Worm (Caenorhabditis elegans): Measurements from ENCODE around the gene Y43C5A.4.

DNA sequence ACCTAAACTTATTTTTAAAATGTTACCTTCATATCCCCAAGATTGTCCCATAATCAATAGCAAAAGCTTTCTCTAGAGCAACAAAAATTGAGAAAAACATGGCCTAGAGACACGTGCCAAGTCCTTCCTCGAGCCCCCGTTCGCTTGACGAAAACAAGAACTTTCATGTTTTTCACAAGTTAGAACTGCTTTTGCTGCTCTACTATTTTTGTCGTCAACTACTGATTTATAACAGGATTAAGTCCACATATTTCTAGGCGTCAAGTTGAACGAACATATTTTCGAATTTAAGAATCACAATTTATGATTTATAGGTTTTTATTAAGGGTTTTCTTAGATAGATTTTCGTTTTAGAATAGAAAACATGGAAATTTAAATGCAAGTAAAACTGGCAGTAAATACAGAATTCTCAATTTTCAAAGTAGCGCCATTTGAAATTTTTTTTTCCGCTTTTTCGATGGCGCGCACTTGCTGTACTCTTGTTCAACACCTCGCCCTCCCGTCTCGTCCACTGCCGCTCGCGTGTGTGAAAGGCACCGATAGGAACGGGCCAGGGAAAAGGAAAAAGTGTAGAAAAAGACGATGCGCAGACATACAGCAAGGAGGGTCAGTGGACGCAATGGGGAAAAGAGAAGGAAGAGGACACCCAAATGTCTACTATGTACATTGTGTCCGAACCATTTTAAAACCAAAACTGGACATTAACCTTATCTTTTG, 6.5 kb downstream of the Y43C5A.4 start, which contains the start of gene rad-51:
- TF ChIP-seq ama-1 (optimal IDR thresholded peaks at IDR 0.05) (no peak), pes-1 (GFP tag; IDR thresholded peaks at IDR 0.05) (no peak), hnd-1 (tag; optimal IDR thresholded peaks at IDR 0.05) (no peak), scrt-1 (GFP tag; IDR thresholded peaks at IDR 0.05) (no peak), hmbx-1 (tag; optimal IDR thresholded peaks at IDR 0.05) (no peak), ceh-13 (GFP tag; optimal IDR thresholded peaks at IDR 0.05) (no peak), ets-7 (tag; optimal IDR thresholded peaks at IDR 0.05) (no peak), sea-1 (GFP tag; conservative IDR thresholded peaks at IDR 0.05) (no peak), tbx-11 (GFP tag; IDR thresholded peaks at IDR 0.05) (no peak), B0310.2 (tag; optimal IDR thresholded peaks at IDR 0.05) (no peak), flt-1 (GFP tag; IDR thresholded peaks at IDR 0.05) (no peak), tra-4 (tag; optimal IDR thresholded peaks at IDR 0.05) (no peak), tbx-37 (GFP tag; conservative IDR thresholded peaks at IDR 0.05) (no peak)
